Worm (Caenorhabditis elegans) whole organism, early embryonic: Measurements from ENCODE around the gene nhr-207.

ENCODE experiments used
- B0310.2 ChIP-seq: sonication (generic microtip); optimal IDR thresholded peaks from 2 replicates; lab custom pipeline; 2016; ENCODE audit warnings: mild to moderate bottlenecking, missing genetic modification characterization, missing compliant biosample characterization
- F13C5.2 ChIP-seq: sonication (generic microtip); optimal IDR thresholded peaks from 2 replicates; lab custom pipeline; 2017; ENCODE audit warnings: mild to moderate bottlenecking, missing genetic modification characterization, inconsistent platforms, missing compliant biosample characterization
- ama-1 ChIP-seq: fragments of 150-350 bp; optimal IDR thresholded peaks from 2 replicates; lab custom pipeline; 2014
- ets-7 ChIP-seq: sonication (generic microtip); optimal IDR thresholded peaks from 2 replicates; lab custom pipeline; 2016; ENCODE audit warnings: missing genotype, missing genetic modification characterization, missing compliant biosample characterization
- flt-1 ChIP-seq: fragments of 200-800 bp; sonication (Bioruptor generic); IDR thresholded peaks from 2 replicates; pipeline ENCODE4 v1.3.6; 2022; ENCODE audit warnings: missing genetic modification characterization, missing compliant biosample characterization
- pes-1 ChIP-seq: fragments of 200-800 bp; sonication (Bioruptor generic); IDR thresholded peaks from 2 replicates; pipeline ENCODE4 v1.3.6; 2022; ENCODE audit warnings: missing genetic modification reagents, missing genetic modification characterization, missing compliant biosample characterization
- scrt-1 ChIP-seq: fragments of 200-800 bp; sonication (Bioruptor generic); IDR thresholded peaks from 2 replicates; pipeline ENCODE4 v1.3.6; 2022; ENCODE audit warnings: missing genetic modification characterization, missing compliant biosample characterization
- sea-1 ChIP-seq: fragments of 200-800 bp; sonication (Bioruptor generic); conservative IDR thresholded peaks from 2 replicates; pipeline ENCODE4 v1.3.6; 2022; ENCODE audit warnings: missing genetic modification characterization, missing compliant biosample characterization
- tbx-37 ChIP-seq: fragments of 200-800 bp; sonication (Bioruptor generic); conservative IDR thresholded peaks from 2 replicates; pipeline ENCODE4 v1.3.6; 2022; ENCODE audit warnings: missing genetic modification reagents, missing genetic modification characterization, missing compliant biosample characterization

- TF ChIP-seq scrt-1 (GFP tag; lab: Robert Waterston, UW) (no peak), ama-1 (lab: Kevin White, UChicago) (no peak), tbx-37 (no peak), sea-1 (GFP tag; lab: Robert Waterston, UW) (no peak), F13C5.2 (tag; lab: Kevin White, UChicago) (no peak), B0310.2 (tag; lab: Kevin White, UChicago) (no peak), ets-7 (tag; lab: Kevin White, UChicago) (no peak), pes-1 (GFP tag; lab: Robert Waterston, UW) (no peak), flt-1 (no peak)
These were observed 25.3 kb downstream of the nhr-207 start, which contains the start of gene C13C4.6 for ce11 chrV:12121274-12121673.
